Worm (Caenorhabditis elegans): Measurements from ENCODE around the gene fbxb-37.
"Not testable (repeated sequence)": the region's sequence is repeated elsewhere in the genome, so short reads cannot be mapped to it uniquely, and the experiment has no call there.

DNA sequence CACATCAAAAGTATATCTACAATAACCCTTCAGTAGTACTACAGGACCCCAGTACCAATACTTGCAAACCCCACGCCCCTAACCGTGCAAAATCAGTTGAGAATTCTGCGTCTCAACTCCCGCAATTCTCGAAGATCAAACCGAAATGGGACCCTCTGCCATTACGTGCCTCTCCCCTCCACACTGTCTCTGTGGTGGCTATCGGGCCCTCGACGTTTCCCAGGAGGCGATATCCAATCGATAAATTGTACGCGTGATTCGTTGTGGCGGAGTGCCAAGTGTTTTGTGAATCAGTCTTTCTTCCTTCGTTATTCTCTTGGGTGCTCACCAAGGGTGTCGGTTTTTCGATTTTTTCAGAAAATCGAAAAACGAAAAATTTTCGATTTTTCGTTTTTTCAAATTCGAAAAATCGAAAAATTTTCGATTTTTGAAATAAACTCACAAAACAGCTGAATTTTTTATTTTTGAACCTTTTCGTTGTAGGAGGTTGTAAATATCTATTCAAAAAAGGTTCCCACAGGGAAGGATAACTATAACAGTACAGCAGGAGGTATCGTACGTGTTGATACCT, 26.1 kb downstream of the fbxb-37 start, which contains the start of gene F07E5.12:
- not testable (repeated sequence) for TF ChIP-seq ets-7 (tag; optimal IDR thresholded peaks at IDR 0.05); ama-1 (optimal IDR thresholded peaks at IDR 0.05); flt-1 (GFP tag; IDR thresholded peaks at IDR 0.05); hmbx-1 (tag; optimal IDR thresholded peaks at IDR 0.05); scrt-1 (GFP tag; IDR thresholded peaks at IDR 0.05); F13C5.2 (tag; optimal IDR thresholded peaks at IDR 0.05); tra-4 (tag; optimal IDR thresholded peaks at IDR 0.05); hnd-1 (tag; optimal IDR thresholded peaks at IDR 0.05); B0310.2 (tag; optimal IDR thresholded peaks at IDR 0.05); tbx-11 (GFP tag; IDR thresholded peaks at IDR 0.05)

Measured in whole organism, early embryonic.